Worm (Caenorhabditis elegans) whole organism, L1 larva: ENCODE data around the gene lipl-6.

ENCODE experiments used
- elt-2 ChIP-seq: sonication (generic microtip); optimal IDR thresholded peaks from 2 replicates; lab custom pipeline; 2016; ENCODE audit warnings: missing genetic modification characterization, mild to moderate bottlenecking, inconsistent platforms, missing compliant biosample characterization, missing genetic modification reagents
- fkh-10 ChIP-seq: sonication (generic microtip); optimal IDR thresholded peaks from 2 replicates; lab custom pipeline; 2017; ENCODE audit warnings: missing biosample characterization, missing genetic modification reagents, missing genetic modification characterization
- fos-1 ChIP-seq: fragments of 150-350 bp; optimal IDR thresholded peaks from 2 replicates; lab custom pipeline; 2014; ENCODE audit warnings: missing biosample characterization, missing genetic modification characterization
- lin-14 ChIP-seq: fragments of 200-800 bp; sonication (Bioruptor generic); optimal IDR thresholded peaks from 2 replicates; lab custom pipeline; 2018; ENCODE audit warnings: mild to moderate bottlenecking, missing genetic modification characterization, moderate library complexity, missing compliant biosample characterization
- nhr-19 ChIP-seq: fragments of 200-800 bp; sonication (Bioruptor generic); conservative IDR thresholded peaks from 2 replicates; pipeline ENCODE4 v1.3.6; 2022; ENCODE audit warnings: missing genetic modification characterization, missing compliant biosample characterization
- nhr-47 ChIP-seq: sonication (generic microtip); optimal IDR thresholded peaks from 2 replicates; lab custom pipeline; 2016; ENCODE audit warnings: mild to moderate bottlenecking, missing genetic modification characterization, moderate library complexity, missing compliant biosample characterization
- nhr-71 ChIP-seq: sonication (generic microtip); optimal IDR thresholded peaks from 2 replicates; lab custom pipeline; 2016; ENCODE audit warnings: mild to moderate bottlenecking, missing genetic modification characterization, moderate library complexity, missing compliant biosample characterization

The lipl-6 gene

DNA sequence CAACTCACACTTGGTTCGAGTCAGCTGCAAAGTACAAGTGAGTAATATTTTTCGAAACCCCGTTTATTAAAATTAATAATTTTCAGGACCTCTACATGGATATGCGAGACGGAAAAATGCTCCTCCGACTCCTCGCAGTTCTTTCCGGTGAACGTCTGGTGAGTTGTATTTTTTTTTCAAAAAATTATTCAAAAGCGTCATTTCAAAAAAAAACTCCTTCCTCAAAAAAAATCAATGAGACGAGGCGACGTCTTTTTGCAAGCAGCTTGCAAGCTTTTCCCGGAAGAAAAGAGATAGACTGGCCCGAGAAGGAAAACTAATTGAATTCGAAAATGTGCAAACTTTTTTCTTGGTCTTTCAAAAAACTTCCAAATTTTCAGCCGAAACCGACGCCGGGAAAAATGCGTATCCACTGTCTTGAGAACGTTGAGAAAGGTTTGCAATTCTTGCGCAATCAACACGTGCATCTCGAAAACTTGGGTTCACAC, 51.6 kb downstream of the lipl-6 start:
- TF ChIP-seq nhr-47 (tag; lab: Kevin White, UChicago) (no peak), lin-14 (peak; percentile 54)

DNA sequence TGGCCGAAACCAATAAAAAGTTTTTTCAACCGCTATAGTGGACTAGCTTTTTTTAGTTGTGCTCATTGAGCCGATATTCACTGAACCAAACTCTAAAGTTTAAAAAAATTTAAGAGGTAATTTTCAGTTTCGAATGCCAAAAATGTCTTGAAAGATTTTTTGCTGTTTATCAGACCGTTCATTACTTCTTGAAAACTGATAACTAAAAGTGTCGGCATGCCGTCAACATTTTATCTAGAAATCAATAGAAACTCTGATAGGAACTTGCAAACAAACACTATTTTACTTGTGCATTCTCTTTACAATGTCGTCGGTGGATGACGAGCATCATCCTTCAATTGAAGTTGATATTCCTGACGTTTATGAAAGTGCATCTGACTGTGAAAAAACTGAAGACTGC, 52.4 kb downstream of the lipl-6 start:
- TF ChIP-seq elt-2 = peak; percentile 44
- TF ChIP-seq nhr-71 (tag; lab: Kevin White, UChicago) = no peak
- no peak for TF ChIP-seq nhr-19 (GFP tag; lab: Robert Waterston, UW)
- TF ChIP-seq fos-1 (tag; lab: Kevin White, UChicago) = no peak
- TF ChIP-seq fkh-10 (GFP tag; lab: Kevin White, UChicago) = no peak
